Fruit fly (Drosophila melanogaster) whole organism, embryonic: Measurements from ENCODE around the gene Unr.

Experiments used
- Blimp-1 ChIP-seq: fragments of 200-800 bp; sonication (Bioruptor generic); optimal IDR thresholded peaks from 3 replicates; lab custom pipeline; 2018; ENCODE audit warnings: missing biosample characterization, missing genetic modification characterization, mild to moderate bottlenecking, moderate library complexity, missing genetic modification reagents
- CG10321 ChIP-seq: fragments of 200-800 bp; sonication (Bioruptor generic); IDR thresholded peaks from 2 replicates; pipeline ENCODE4 v1.3.6; 2022; ENCODE audit warnings: missing biosample characterization, missing genetic modification characterization
- CG11398 ChIP-seq: fragments of 200-800 bp; sonication (Bioruptor generic); optimal IDR thresholded peaks from 2 replicates; lab custom pipeline; 2016; ENCODE audit warnings: missing biosample characterization, missing genetic modification characterization
- CG11456 ChIP-seq: fragments of 200-800 bp; sonication (Bioruptor generic); IDR thresholded peaks from 3 replicates; pipeline ENCODE4 v1.3.6; 2022; ENCODE audit warnings: missing biosample characterization, missing genetic modification characterization
- CG11695 ChIP-seq: fragments of 200-800 bp; sonication (Bioruptor generic); IDR thresholded peaks from 3 replicates; pipeline ENCODE4 v1.3.6; 2022; ENCODE audit warnings: missing biosample characterization, missing genetic modification characterization
- CG12659 ChIP-seq: fragments of 200-800 bp; sonication (Bioruptor generic); optimal IDR thresholded peaks from 3 replicates; lab custom pipeline; 2017; ENCODE audit warnings: mild to moderate bottlenecking, missing biosample characterization, missing genetic modification reagents, missing genetic modification characterization
- CG12769 ChIP-seq: fragments of 200-800 bp; sonication (Bioruptor generic); optimal IDR thresholded peaks from 2 replicates; lab custom pipeline; 2019; ENCODE audit warnings: missing biosample characterization, mild to moderate bottlenecking, missing genetic modification characterization, moderate library complexity
- CG13123 ChIP-seq: fragments of 200-800 bp; sonication (Bioruptor generic); optimal IDR thresholded peaks from 2 replicates; lab custom pipeline; 2016; ENCODE audit warnings: missing biosample characterization, missing genetic modification characterization
- CG14014 ChIP-seq: fragments of 200-800 bp; sonication (Bioruptor generic); IDR thresholded peaks from 2 replicates; pipeline ENCODE4 v1.3.6; 2022; ENCODE audit warnings: missing biosample characterization, missing genetic modification characterization
- CG17912 ChIP-seq: fragments of 200-800 bp; sonication (Bioruptor generic); optimal IDR thresholded peaks from 2 replicates; lab custom pipeline; 2018; ENCODE audit warnings: missing biosample characterization, mild to moderate bottlenecking, missing genetic modification characterization
- CG18599 ChIP-seq: fragments of 200-800 bp; sonication (Bioruptor generic); optimal IDR thresholded peaks from 3 replicates; lab custom pipeline; 2017; ENCODE audit warnings: missing biosample characterization, missing genetic modification characterization, mild to moderate bottlenecking, moderate library complexity, missing genetic modification reagents
- CG3281 ChIP-seq: fragments of 200-800 bp; sonication (Bioruptor generic); optimal IDR thresholded peaks from 3 replicates; lab custom pipeline; 2017; ENCODE audit warnings: missing biosample characterization, mild to moderate bottlenecking, missing genetic modification characterization
- CG3847 ChIP-seq: fragments of 200-800 bp; sonication (Bioruptor generic); IDR thresholded peaks from 2 replicates; pipeline ENCODE4 v1.3.6; 2022; ENCODE audit warnings: missing biosample characterization, missing genetic modification characterization
- CG4404 ChIP-seq: fragments of 200-800 bp; sonication (Bioruptor generic); IDR thresholded peaks from 2 replicates; pipeline ENCODE4 v1.3.6; 2022; ENCODE audit warnings: missing biosample characterization, missing genetic modification characterization
- CG5180 ChIP-seq: fragments of 200-800 bp; sonication (Bioruptor generic); optimal IDR thresholded peaks from 3 replicates; lab custom pipeline; 2017; ENCODE audit warnings: missing biosample characterization, missing genetic modification characterization, mild to moderate bottlenecking, moderate library complexity, missing genetic modification reagents
- CG6254 ChIP-seq: fragments of 200-800 bp; sonication (Bioruptor generic); optimal IDR thresholded peaks from 3 replicates; lab custom pipeline; 2017; ENCODE audit warnings: mild to moderate bottlenecking, missing biosample characterization, missing genetic modification reagents, missing genetic modification characterization
- CG7963 ChIP-seq: fragments of 200-800 bp; sonication (Bioruptor generic); IDR thresholded peaks from 3 replicates; pipeline ENCODE4 v1.3.6; 2022; ENCODE audit warnings: missing biosample characterization, missing genetic modification characterization; ENCODE audit not compliant: partially characterized antibody
- CG8281 ChIP-seq: fragments of 200-800 bp; sonication (Bioruptor generic); optimal IDR thresholded peaks from 2 replicates; lab custom pipeline; 2018; ENCODE audit warnings: missing biosample characterization, mild to moderate bottlenecking, missing genetic modification characterization, moderate library complexity
- Doc3 ChIP-seq: fragments of 200-800 bp; sonication (Bioruptor generic); IDR thresholded peaks from 3 replicates; pipeline ENCODE4 v1.3.6; 2022; ENCODE audit warnings: missing biosample characterization, missing genetic modification characterization; ENCODE audit not compliant: partially characterized antibody
- Ets65A ChIP-seq: fragments of 200-800 bp; sonication (Bioruptor generic); peaks from one replicate; lab custom pipeline; 2016; ENCODE audit warnings: missing biosample characterization, missing genetic modification characterization
- NFAT ChIP-seq: fragments of 200-800 bp; sonication (Bioruptor generic); IDR thresholded peaks from 2 replicates; pipeline ENCODE4 v1.3.6; 2022; ENCODE audit warnings: missing biosample characterization, missing genetic modification characterization
- Oli ChIP-seq: fragments of 200-800 bp; sonication (Bioruptor generic); optimal IDR thresholded peaks from 2 replicates; lab custom pipeline; 2018; ENCODE audit warnings: missing biosample characterization, mild to moderate bottlenecking, missing genetic modification characterization, moderate library complexity
- Sin3A ChIP-seq: fragments of >200 bp; optimal IDR thresholded peaks from 2 replicates; lab custom pipeline; 2018
- Six4 ChIP-seq: fragments of 200-800 bp; sonication (Bioruptor generic); optimal IDR thresholded peaks from 2 replicates; lab custom pipeline; 2016; ENCODE audit warnings: missing biosample characterization, missing genetic modification characterization
- Sox100B ChIP-seq: fragments of 200-800 bp; sonication (Bioruptor generic); optimal IDR thresholded peaks from 3 replicates; lab custom pipeline; 2018; ENCODE audit warnings: missing biosample characterization, mild to moderate bottlenecking, missing genetic modification characterization
- ab ChIP-seq: fragments of 200-800 bp; sonication (Bioruptor generic); optimal IDR thresholded peaks from 2 replicates; lab custom pipeline; 2016; ENCODE audit warnings: missing biosample characterization, missing genetic modification characterization
- al ChIP-seq: fragments of 200-800 bp; sonication (Bioruptor generic); IDR thresholded peaks from 2 replicates; pipeline ENCODE4 v1.3.6; 2022; ENCODE audit warnings: missing biosample characterization, missing genetic modification characterization
- aop ChIP-seq: fragments of 200-800 bp; sonication (Bioruptor generic); IDR thresholded peaks from 2 replicates; pipeline ENCODE4 v1.3.6; 2022; ENCODE audit warnings: missing biosample characterization, missing genetic modification characterization
- ase ChIP-seq: fragments of 200-800 bp; sonication (Bioruptor generic); IDR thresholded peaks from 3 replicates; pipeline ENCODE4 v1.3.6; 2022; ENCODE audit warnings: missing biosample characterization, missing genetic modification characterization
- dmrt99B ChIP-seq: fragments of 200-800 bp; sonication (Bioruptor generic); optimal IDR thresholded peaks from 2 replicates; lab custom pipeline; 2018; ENCODE audit warnings: missing biosample characterization, mild to moderate bottlenecking, missing genetic modification characterization, moderate library complexity
- ems ChIP-seq: fragments of 200-800 bp; sonication (Bioruptor generic); optimal IDR thresholded peaks from 3 replicates; lab custom pipeline; 2016; ENCODE audit warnings: missing biosample characterization, missing genetic modification characterization
- fd3F ChIP-seq: fragments of 200-800 bp; sonication (Bioruptor generic); optimal IDR thresholded peaks from 2 replicates; lab custom pipeline; 2018; ENCODE audit warnings: missing biosample characterization, mild to moderate bottlenecking, missing genetic modification characterization, moderate library complexity
- fru ChIP-seq: fragments of >200 bp; optimal IDR thresholded peaks from 2 replicates; lab custom pipeline; 2017
- gcm ChIP-seq: fragments of 200-800 bp; sonication (Bioruptor generic); optimal IDR thresholded peaks from 2 replicates; lab custom pipeline; 2019; ENCODE audit warnings: missing biosample characterization, mild to moderate bottlenecking, missing genetic modification characterization, moderate library complexity
- gcm2 ChIP-seq: fragments of 200-800 bp; sonication (Bioruptor generic); optimal IDR thresholded peaks from 2 replicates; lab custom pipeline; 2016; ENCODE audit warnings: missing biosample characterization, missing genetic modification characterization
- gsb ChIP-seq: fragments of 200-800 bp; sonication (Bioruptor generic); IDR thresholded peaks from 2 replicates; pipeline ENCODE4 v1.3.6; 2022; ENCODE audit warnings: missing biosample characterization, missing genetic modification characterization
- insv ChIP-seq, 2 experiments: fragments of 200-800 bp; sonication (Bioruptor generic); optimal IDR thresholded peaks; 3 replicates each; lab custom pipeline; 2016 to 2018; ENCODE audit warnings: missing biosample characterization in 2 of 2, missing genetic modification characterization in 2 of 2
- inv ChIP-seq: fragments of 200-800 bp; sonication (Bioruptor generic); IDR thresholded peaks from 2 replicates; pipeline ENCODE4 v1.3.6; 2022; ENCODE audit warnings: missing biosample characterization, missing genetic modification characterization; ENCODE audit not compliant: partially characterized antibody
- jigr1 ChIP-seq: fragments of 200-800 bp; sonication (Bioruptor generic); IDR thresholded peaks from 3 replicates; pipeline ENCODE4 v1.3.6; 2022; ENCODE audit warnings: missing biosample characterization, missing genetic modification characterization
- ken ChIP-seq: fragments of 200-800 bp; sonication (Bioruptor generic); IDR thresholded peaks from 3 replicates; pipeline ENCODE4 v1.3.6; 2022; ENCODE audit warnings: missing biosample characterization, missing genetic modification characterization
- mirr ChIP-seq: fragments of 200-800 bp; sonication (Bioruptor generic); optimal IDR thresholded peaks from 3 replicates; lab custom pipeline; 2018; ENCODE audit warnings: missing biosample characterization, mild to moderate bottlenecking, missing genetic modification characterization
- onecut ChIP-seq: fragments of 200-800 bp; sonication (Bioruptor generic); IDR thresholded peaks from 2 replicates; pipeline ENCODE4 v1.3.6; 2022; ENCODE audit warnings: missing biosample characterization, missing genetic modification characterization
- prd ChIP-seq, 3 experiments: fragments of >200 bp in 2 of 3; fragments of 200-800 bp in 1 of 3; sonication (Bioruptor generic) in 1 of 3; optimal IDR thresholded peaks in 2 of 3; IDR thresholded peaks in 1 of 3; 2 replicates in 2 of 3; 3 replicates in 1 of 3; pipeline versions ENCODE4 v1.3.6 to Lab custom; 2017 to 2022; ENCODE audit warnings: missing biosample characterization in 1 of 3, missing genetic modification characterization in 1 of 3
- run ChIP-seq: fragments of 200-800 bp; sonication (Bioruptor generic); optimal IDR thresholded peaks from 3 replicates; lab custom pipeline; 2018; ENCODE audit warnings: missing biosample characterization, mild to moderate bottlenecking, missing genetic modification characterization
- sd ChIP-seq: fragments of 200-800 bp; sonication (Bioruptor generic); optimal IDR thresholded peaks from 3 replicates; lab custom pipeline; 2018; ENCODE audit warnings: missing biosample characterization, mild to moderate bottlenecking, missing genetic modification characterization, moderate library complexity
- stwl ChIP-seq: fragments of 200-800 bp; sonication (Bioruptor generic); optimal IDR thresholded peaks from 3 replicates; lab custom pipeline; 2018; ENCODE audit warnings: missing biosample characterization, mild to moderate bottlenecking, missing genetic modification characterization, moderate library complexity
- trh ChIP-seq: fragments of 200-800 bp; sonication (Bioruptor generic); optimal IDR thresholded peaks from 2 replicates; lab custom pipeline; 2016; ENCODE audit warnings: missing biosample characterization, missing genetic modification characterization
- twi ChIP-seq: fragments of 200-800 bp; optimal IDR thresholded peaks from 2 replicates; lab custom pipeline; 2019; ENCODE audit warnings: missing biosample characterization, mild to moderate bottlenecking, missing genetic modification characterization, moderate library complexity

The Unr gene

DNA sequence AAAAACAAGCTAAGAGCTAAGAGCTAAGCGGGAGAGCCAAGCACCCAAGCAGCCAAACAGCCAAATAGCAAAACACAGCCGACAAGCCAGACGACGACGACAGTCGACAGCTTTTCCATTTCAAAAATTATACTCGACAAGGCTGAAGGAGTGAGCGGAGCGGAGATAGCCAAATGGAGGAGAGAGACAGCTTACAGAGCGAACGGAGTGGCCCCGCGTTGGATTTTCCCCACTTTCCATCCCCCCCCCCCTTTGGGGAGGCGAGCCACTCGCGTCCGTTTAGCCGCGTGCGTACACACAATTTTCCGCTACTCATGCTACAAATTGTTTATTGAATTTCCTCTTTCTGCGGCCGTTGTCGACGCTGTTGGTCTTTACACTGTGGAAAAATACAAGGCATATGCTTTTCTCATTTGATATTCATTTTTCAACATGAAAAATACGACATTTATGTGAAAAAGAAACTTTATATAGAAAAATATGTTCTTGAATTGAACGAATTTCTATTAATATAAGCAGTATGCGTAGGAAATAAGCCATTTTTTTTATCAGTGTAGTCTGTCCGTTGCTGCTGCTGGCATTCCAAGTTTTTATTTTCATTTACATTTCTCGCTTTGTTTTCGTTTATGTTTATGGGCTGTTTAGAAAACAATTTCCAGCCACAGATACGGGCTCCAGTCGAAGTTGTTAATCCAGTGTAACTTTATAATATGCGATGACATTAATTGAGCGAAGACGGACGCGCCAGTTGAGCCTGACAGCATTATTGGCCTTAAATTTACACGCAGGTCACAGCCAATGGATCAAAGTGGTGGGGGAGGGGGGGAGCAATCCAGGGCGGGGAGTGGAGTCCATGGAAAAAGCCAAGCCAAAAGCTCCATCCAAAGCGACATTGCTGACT, 15.9 kb upstream of the Unr start (continued):
- TF ChIP-seq Sox100B (GFP tag; lab: Kevin White, UChicago) (peak; percentile 99), CG7963 (GFP tag; lab: Robert Waterston, UW) (no peak), CG10321 (GFP tag; lab: Robert Waterston, UW) (peak; percentile 81), CG14014 (GFP tag; lab: Robert Waterston, UW) (peak; percentile 98), Ets65A (GFP tag; lab: Kevin White, UChicago) (peak; percentile 99), CG11398 (GFP tag; lab: Kevin White, UChicago) (peak; percentile 96), CG12659 (GFP tag; lab: Kevin White, UChicago) (peak; percentile 98), CG11695 (peak; percentile 98), CG3281 (peak; percentile 97), inv (GFP tag; lab: Robert Waterston, UW) (no peak), gsb (GFP tag; lab: Robert Waterston, UW) (peak; percentile 89), CG13123 (peak; percentile 97), Sin3A (lab: Kevin White, UChicago) (no peak), CG12769 (tag; lab: Kevin White, UChicago) (peak; percentile 95), CG4404 (GFP tag; lab: Robert Waterston, UW) (peak; percentile 91), CG8281 (peak; percentile 86), NFAT (GFP tag; lab: Robert Waterston, UW) (peak; percentile 90), ab (GFP tag; lab: Kevin White, UChicago) (peak; percentile 87), stwl (tag; lab: Kevin White, UChicago) (peak; percentile 82), CG18599 (GFP tag; lab: Kevin White, UChicago) (peak; percentile 98), run (tag; lab: Kevin White, UChicago) (peak; percentile 99), Six4 (peak; percentile 99), insv (GFP tag; optimal IDR thresholded peaks at IDR 0.05; lab: Kevin White, UChicago) (peak; percentile 23 to 80), trh (GFP tag; lab: Kevin White, UChicago) (peak; percentile 98), mirr (GFP tag; lab: Kevin White, UChicago) (peak; percentile 59), CG11456 (peak; percentile 93), ase (GFP tag; lab: Robert Waterston, UW) (peak; percentile 96), CG6254 (GFP tag; lab: Kevin White, UChicago) (peak; percentile 97), dmrt99B (peak; percentile 99), aop (peak; percentile 91), CG17912 (peak; percentile 87), fru (lab: Kevin White, UChicago) (no peak), gcm (peak; percentile 99), ems (GFP tag; lab: Kevin White, UChicago) (peak; percentile 98), Oli (tag; lab: Kevin White, UChicago) (peak; percentile 99), fd3F (GFP tag; lab: Kevin White, UChicago) (peak; percentile 96), al (GFP tag; lab: Robert Waterston, UW) (peak; percentile 96), Blimp-1 (GFP tag; lab: Kevin White, UChicago) (peak; percentile 99), twi (peak; percentile 97), CG3847 (GFP tag; lab: Robert Waterston, UW) (peak; percentile 97), gcm2 (GFP tag; lab: Kevin White, UChicago) (peak; percentile 94), prd (optimal IDR thresholded peaks at IDR 0.05; lab: Kevin White, UChicago) (no peak), prd (GFP tag; IDR thresholded peaks at IDR 0.05; lab: Robert Waterston, UW) (peak; percentile 99), sd (tag; lab: Kevin White, UChicago) (peak; percentile 99), CG5180 (peak; percentile 93), Doc3 (GFP tag; lab: Robert Waterston, UW) (0 out of 3 replicates have a peak, but pooled peaks have one; percentile 8), onecut (GFP tag; lab: Robert Waterston, UW) (peak; percentile 95), jigr1 (GFP tag; lab: Robert Waterston, UW) (peak; percentile 96), ken (GFP tag; lab: Robert Waterston, UW) (peak; percentile 98)
